Worm (Caenorhabditis elegans) whole organism, midembryonic: ENCODE measurements around the gene chch-3.

ENCODE experiments used
- flt-1 ChIP-seq: fragments of 200-800 bp; sonication (Bioruptor generic); IDR thresholded peaks from 2 replicates; pipeline ENCODE4 v1.3.6; 2022; ENCODE audit warnings: missing genetic modification characterization, missing compliant biosample characterization
- ztf-23 ChIP-seq: fragments of 200-800 bp; sonication (Bioruptor generic); IDR thresholded peaks from 2 replicates; pipeline ENCODE4 v1.3.6; 2022; ENCODE audit warnings: missing genetic modification reagents, missing genetic modification characterization, missing compliant biosample characterization

DNA sequence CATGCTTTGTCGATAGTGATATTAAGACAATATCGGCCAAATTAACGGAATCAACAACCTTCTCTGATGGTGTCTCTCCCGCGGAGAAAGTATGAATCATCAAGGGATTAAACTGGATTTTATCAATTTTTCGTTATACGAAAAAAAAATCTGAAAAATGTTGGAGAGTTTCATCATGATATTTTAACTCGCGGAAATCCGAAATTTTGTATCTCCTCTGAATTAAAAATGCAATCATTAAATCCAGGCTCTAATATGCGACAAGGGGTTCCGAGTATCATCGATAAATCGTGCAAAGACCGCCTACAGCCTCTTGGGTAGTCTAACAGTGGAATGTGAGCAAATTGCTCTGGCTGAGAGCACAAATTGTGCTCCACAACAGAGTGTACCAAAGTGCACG is 39.7 kb upstream of the chch-3 start, which contains the start of gene C06C3.10:
- TF ChIP-seq flt-1 (no peak), ztf-23 (GFP tag; lab: Robert Waterston, UW) (no peak)
